Worm (Caenorhabditis elegans) whole organism, young adult: Measurements from ENCODE around the gene C08F11.3.
"Not testable (repeated sequence)": the region's sequence is repeated elsewhere in the genome, so short reads cannot be mapped to it uniquely, and the experiment has no call there.

Experiments
- B0019.2 ChIP-seq: fragments of 200-800 bp; sonication (Bioruptor generic); conservative IDR thresholded peaks from 2 replicates; pipeline ENCODE4 v1.3.6; 2022; ENCODE audit warnings: missing genetic modification reagents, missing genetic modification characterization, missing compliant biosample characterization
- C06A6.2 ChIP-seq: fragments of 200-800 bp; sonication (Bioruptor generic); conservative IDR thresholded peaks from 2 replicates; pipeline ENCODE4 v1.3.6; 2022; ENCODE audit warnings: missing genetic modification characterization, missing compliant biosample characterization
- F39B2.1 ChIP-seq: fragments of 200-800 bp; sonication (Bioruptor generic); IDR thresholded peaks from 2 replicates; pipeline ENCODE4 v1.3.6; 2022; ENCODE audit warnings: missing genetic modification reagents, missing genetic modification characterization, missing compliant biosample characterization
- F52B5.7 ChIP-seq: sonication (generic microtip); optimal IDR thresholded peaks from 2 replicates; lab custom pipeline; 2016; ENCODE audit warnings: mild to moderate bottlenecking, missing genetic modification characterization, missing compliant biosample characterization
- F57C9.4 ChIP-seq: sonication (generic microtip); optimal IDR thresholded peaks from 2 replicates; lab custom pipeline; 2017; ENCODE audit warnings: mild to moderate bottlenecking, missing genetic modification characterization, missing compliant biosample characterization
- T26A5.8 ChIP-seq: sonication (generic microtip); optimal IDR thresholded peaks from 2 replicates; lab custom pipeline; 2016; ENCODE audit warnings: missing genetic modification characterization, missing compliant biosample characterization
- Y53F4B.3 ChIP-seq: fragments of 200-800 bp; sonication (Bioruptor generic); IDR thresholded peaks from 2 replicates; pipeline ENCODE4 v1.3.6; 2022; ENCODE audit warnings: missing genetic modification reagents, missing genetic modification characterization, missing compliant biosample characterization
- Y53G8AR.9 ChIP-seq: fragments of 200-800 bp; sonication (Bioruptor generic); conservative IDR thresholded peaks from 2 replicates; pipeline ENCODE4 v1.3.6; 2022; ENCODE audit warnings: missing genetic modification reagents, missing genetic modification characterization, missing compliant biosample characterization
- Y56A3A.18 ChIP-seq: fragments of 200-800 bp; sonication (Bioruptor generic); IDR thresholded peaks from 2 replicates; pipeline ENCODE4 v1.3.6; 2022; ENCODE audit warnings: missing genetic modification reagents, missing genetic modification characterization, missing compliant biosample characterization
- Y79H2A.3 ChIP-seq: fragments of 200-800 bp; sonication (Bioruptor generic); conservative IDR thresholded peaks from 2 replicates; pipeline ENCODE4 v1.3.6; 2022; ENCODE audit warnings: missing genetic modification reagents, missing genetic modification characterization, missing compliant biosample characterization
- aptf-2 ChIP-seq: fragments of 200-800 bp; sonication (Bioruptor generic); conservative IDR thresholded peaks from 2 replicates; pipeline ENCODE4 v1.3.6; 2022; ENCODE audit warnings: missing genetic modification reagents, missing genetic modification characterization, missing compliant biosample characterization
- attf-3 ChIP-seq: fragments of 200-800 bp; sonication (Bioruptor generic); conservative IDR thresholded peaks from 2 replicates; pipeline ENCODE4 v1.3.6; 2022; ENCODE audit warnings: missing genetic modification reagents, missing genetic modification characterization, missing compliant biosample characterization
- attf-5 ChIP-seq: fragments of 200-800 bp; sonication (Bioruptor generic); optimal IDR thresholded peaks from 2 replicates; lab custom pipeline; 2018; ENCODE audit warnings: mild to moderate bottlenecking, missing genetic modification characterization, missing compliant biosample characterization
- attf-6 ChIP-seq: fragments of 200-800 bp; sonication (Bioruptor generic); IDR thresholded peaks from 2 replicates; pipeline ENCODE4 v1.3.6; 2022; ENCODE audit warnings: missing genetic modification reagents, missing genetic modification characterization, missing compliant biosample characterization
- ceh-100 ChIP-seq: fragments of 200-800 bp; sonication (Bioruptor generic); IDR thresholded peaks from 2 replicates; pipeline ENCODE4 v1.3.6; 2022; ENCODE audit warnings: missing genetic modification reagents, missing genetic modification characterization, missing compliant biosample characterization
- ceh-40 ChIP-seq: fragments of 200-800 bp; sonication (Bioruptor generic); IDR thresholded peaks from 2 replicates; pipeline ENCODE4 v1.3.6; 2022; ENCODE audit warnings: missing genetic modification characterization, missing compliant biosample characterization
- ceh-58 ChIP-seq: fragments of 200-800 bp; sonication (Bioruptor generic); IDR thresholded peaks from 2 replicates; pipeline ENCODE4 v1.3.6; 2022; ENCODE audit warnings: missing genetic modification characterization, missing compliant biosample characterization
- die-1 ChIP-seq: sonication (generic microtip); optimal IDR thresholded peaks from 2 replicates; lab custom pipeline; 2016; ENCODE audit warnings: missing genotype, mild to moderate bottlenecking, missing genetic modification characterization, missing compliant biosample characterization
- dpl-1 ChIP-seq: fragments of 150-350 bp; optimal IDR thresholded peaks from 2 replicates; lab custom pipeline; 2014; ENCODE audit warnings: missing biosample characterization, missing genetic modification reagents, missing genetic modification characterization
- egrh-3 ChIP-seq: fragments of 200-800 bp; sonication (Bioruptor generic); IDR thresholded peaks from 2 replicates; pipeline ENCODE4 v1.3.6; 2022; ENCODE audit warnings: missing genetic modification reagents, missing genetic modification characterization, missing compliant biosample characterization
- ekl-4 ChIP-seq: fragments of 200-800 bp; sonication (Bioruptor generic); IDR thresholded peaks from 2 replicates; pipeline ENCODE4 v1.3.6; 2022; ENCODE audit warnings: missing genetic modification reagents, missing genetic modification characterization, missing compliant biosample characterization
- him-1 ChIP-seq: sonication (generic microtip); optimal IDR thresholded peaks from 2 replicates; lab custom pipeline; 2016; ENCODE audit warnings: missing genotype, missing genetic modification reagents, missing genetic modification characterization, missing compliant biosample characterization
- hmg-20 ChIP-seq: fragments of 200-800 bp; sonication (Bioruptor generic); IDR thresholded peaks from 2 replicates; pipeline ENCODE4 v1.3.6; 2022; ENCODE audit warnings: missing genetic modification reagents, missing genetic modification characterization, missing compliant biosample characterization
- hrde-1 ChIP-seq: sonication (generic microtip); optimal IDR thresholded peaks from 2 replicates; lab custom pipeline; 2016; ENCODE audit warnings: missing genetic modification characterization, mild to moderate bottlenecking, missing compliant biosample characterization, moderate library complexity, missing genotype, missing genetic modification reagents, borderline replicate concordance
- hsf-1 ChIP-seq: fragments of 200-800 bp; sonication (Bioruptor generic); IDR thresholded peaks from 2 replicates; pipeline ENCODE4 v1.3.6; 2022; ENCODE audit warnings: missing genetic modification reagents, missing genetic modification characterization, missing compliant biosample characterization
- lin-26 ChIP-seq: fragments of 200-800 bp; sonication (Bioruptor generic); IDR thresholded peaks from 2 replicates; pipeline ENCODE4 v1.3.6; 2022; ENCODE audit warnings: missing genetic modification reagents, missing genetic modification characterization, missing compliant biosample characterization
- lin-35 ChIP-seq, 3 experiments: fragments of 150-350 bp in 2 of 3; sonication (generic microtip) in 1 of 3; optimal IDR thresholded peaks; 2 replicates each; lab custom pipeline; 2014 to 2018; ENCODE audit warnings: missing biosample characterization in 3 of 3, missing genetic modification characterization in 3 of 3, missing genetic modification reagents in 3 of 3
- lin-40 ChIP-seq: sonication (generic microtip); optimal IDR thresholded peaks from 2 replicates; lab custom pipeline; 2016; ENCODE audit warnings: missing genetic modification characterization, mild to moderate bottlenecking, missing compliant biosample characterization, missing genotype, missing genetic modification reagents
- lsl-1 ChIP-seq: fragments of 200-800 bp; sonication (Bioruptor generic); optimal IDR thresholded peaks from 2 replicates; lab custom pipeline; 2018; ENCODE audit warnings: mild to moderate bottlenecking, missing genetic modification characterization, moderate library complexity, missing compliant biosample characterization
- madf-6 ChIP-seq: fragments of 200-800 bp; sonication (Bioruptor generic); IDR thresholded peaks from 2 replicates; pipeline ENCODE4 v1.3.6; 2022; ENCODE audit warnings: missing genetic modification reagents, missing genetic modification characterization, missing compliant biosample characterization
- mcd-1 ChIP-seq: fragments of 200-800 bp; sonication (Bioruptor generic); IDR thresholded peaks from 2 replicates; pipeline ENCODE4 v1.3.6; 2022; ENCODE audit warnings: missing genetic modification reagents, missing genetic modification characterization, missing compliant biosample characterization
- mel-28 ChIP-seq: sonication (generic microtip); optimal IDR thresholded peaks from 2 replicates; lab custom pipeline; 2016; ENCODE audit warnings: borderline replicate concordance, mild to moderate bottlenecking, missing genetic modification characterization, missing compliant biosample characterization
- nfyb-1 ChIP-seq: fragments of 200-800 bp; sonication (Bioruptor generic); IDR thresholded peaks from 2 replicates; pipeline ENCODE4 v1.3.6; 2022; ENCODE audit warnings: missing genetic modification reagents, missing genetic modification characterization, missing compliant biosample characterization
- nhr-179 ChIP-seq: sonication (generic microtip); optimal IDR thresholded peaks from 2 replicates; lab custom pipeline; 2016; ENCODE audit warnings: mild to moderate bottlenecking, missing genetic modification characterization, missing compliant biosample characterization
- nhr-27 ChIP-seq: fragments of 200-800 bp; sonication (Bioruptor generic); optimal IDR thresholded peaks from 2 replicates; lab custom pipeline; 2018; ENCODE audit warnings: mild to moderate bottlenecking, missing genetic modification characterization, moderate library complexity, missing compliant biosample characterization
- nhr-90 ChIP-seq: sonication (generic microtip); optimal IDR thresholded peaks from 2 replicates; lab custom pipeline; 2016; ENCODE audit warnings: missing genotype, mild to moderate bottlenecking, missing genetic modification characterization, missing compliant biosample characterization
- pbrm-1 ChIP-seq: fragments of 200-800 bp; sonication (Bioruptor generic); IDR thresholded peaks from 2 replicates; pipeline ENCODE4 v1.3.6; 2022; ENCODE audit warnings: missing genetic modification reagents, missing genetic modification characterization, missing compliant biosample characterization
- rpc-1 ChIP-seq, 2 experiments: fragments of 150-350 bp in 1 of 2; sonication (generic microtip) in 1 of 2; optimal IDR thresholded peaks; 2 replicates each; lab custom pipeline; 2014 to 2018; ENCODE audit warnings: missing biosample characterization in 1 of 2, missing genetic modification characterization in 1 of 2, missing genetic modification reagents in 1 of 2, missing genotype in 1 of 2
- sdz-38 ChIP-seq: sonication (generic microtip); optimal IDR thresholded peaks from 2 replicates; lab custom pipeline; 2016; ENCODE audit warnings: missing genotype, missing genetic modification characterization, missing compliant biosample characterization
- snpc-1.1 ChIP-seq: sonication (generic microtip); optimal IDR thresholded peaks from 2 replicates; lab custom pipeline; 2017; ENCODE audit warnings: missing genetic modification characterization, mild to moderate bottlenecking, missing compliant biosample characterization, antibody characterized with exemption, moderate library complexity, missing genotype, missing genetic modification reagents; ENCODE audit not compliant: insufficient read depth
- snpc-1.3 ChIP-seq: sonication (generic microtip); optimal IDR thresholded peaks from 2 replicates; lab custom pipeline; 2017; ENCODE audit warnings: missing genetic modification characterization, mild to moderate bottlenecking, missing compliant biosample characterization, antibody characterized with exemption, moderate library complexity, missing genotype, missing genetic modification reagents; ENCODE audit not compliant: insufficient read depth
- snpc-4 ChIP-seq, 5 experiments: fragments of 150-350 bp in 1 of 5; sonication (generic microtip) in 4 of 5; optimal IDR thresholded peaks; 2 replicates each; lab custom pipeline; 2014 to 2018; ENCODE audit warnings: missing genetic modification characterization in 5 of 5, missing biosample characterization in 3 of 5, antibody characterized with exemption in 2 of 5, mild to moderate bottlenecking in 2 of 5, missing compliant biosample characterization in 2 of 5, missing genotype in 2 of 5, moderate library complexity in 2 of 5, missing genetic modification reagents in 1 of 5
- tbx-9 ChIP-seq: sonication (generic microtip); optimal IDR thresholded peaks from 2 replicates; lab custom pipeline; 2016; ENCODE audit warnings: borderline replicate concordance, missing genetic modification characterization, inconsistent platforms, missing compliant biosample characterization
- unc-62 ChIP-seq: fragments of 150-350 bp; optimal IDR thresholded peaks from 2 replicates; lab custom pipeline; 2014; ENCODE audit warnings: missing biosample characterization, missing genetic modification reagents, missing genetic modification characterization
- zim-3 ChIP-seq: sonication (generic microtip); optimal IDR thresholded peaks from 2 replicates; lab custom pipeline; 2017; ENCODE audit warnings: mild to moderate bottlenecking, missing genetic modification characterization, moderate library complexity, missing compliant biosample characterization
- ztf-25 ChIP-seq: fragments of 200-800 bp; sonication (Bioruptor generic); IDR thresholded peaks from 2 replicates; pipeline ENCODE4 v1.3.6; 2022; ENCODE audit warnings: missing genetic modification reagents, missing genetic modification characterization, missing compliant biosample characterization

C08F11.3 gene

ce11 chrIV:13666849-13667430 lies 47.6 kb downstream of the C08F11.3 start, which contains the start of gene fbxa-215 (continued):
- no peak for TF ChIP-seq him-1 (tag; lab: Kevin White, UChicago)
- peak; percentile 75 for TF ChIP-seq madf-6 (GFP tag; lab: Robert Waterston, UW)
- TF ChIP-seq ceh-58 (GFP tag; lab: Robert Waterston, UW) = no peak
- no peak for TF ChIP-seq lin-40 (tag; lab: Kevin White, UChicago)
- no peak for TF ChIP-seq snpc-1.1 (tag; lab: Kevin White, UChicago)
- TF ChIP-seq F39B2.1 (GFP tag; lab: Robert Waterston, UW) = no peak
- TF ChIP-seq nhr-90 = no peak
- TF ChIP-seq lin-26 (GFP tag; lab: Robert Waterston, UW) = no peak
- TF ChIP-seq nhr-27 (tag; lab: Kevin White, UChicago) = no peak
- no peak for TF ChIP-seq hsf-1 (GFP tag; lab: Robert Waterston, UW)
- TF ChIP-seq aptf-2 = no peak
- TF ChIP-seq tbx-9 = no peak
- no peak for TF ChIP-seq pbrm-1 (GFP tag; lab: Robert Waterston, UW)
- TF ChIP-seq unc-62 = no peak
- no peak for TF ChIP-seq B0019.2 (GFP tag; lab: Robert Waterston, UW)
- TF ChIP-seq die-1 = no peak
- TF ChIP-seq snpc-1.3 = no peak
- no peak for TF ChIP-seq mcd-1 (GFP tag; lab: Robert Waterston, UW)
- no peak for TF ChIP-seq F52B5.7 (tag; lab: Kevin White, UChicago)
- no peak for TF ChIP-seq sdz-38
- TF ChIP-seq F57C9.4 (tag; lab: Kevin White, UChicago) = no peak
- no peak for TF ChIP-seq lin-35 (GFP tag; optimal IDR thresholded peaks at IDR 0.05; lab: Kevin White, UChicago)
- no peak for TF ChIP-seq attf-5 (GFP tag; lab: Kevin White, UChicago)
- TF ChIP-seq nhr-179 (tag; lab: Kevin White, UChicago) = no peak
- TF ChIP-seq Y53G8AR.9 (GFP tag; lab: Robert Waterston, UW) = no peak
- TF ChIP-seq attf-3 = no peak
- TF ChIP-seq hrde-1 (tag; lab: Kevin White, UChicago) = no peak
- TF ChIP-seq T26A5.8 = no peak
- peak; percentile 52 for TF ChIP-seq lsl-1 (GFP tag; lab: Kevin White, UChicago)
- no peak for TF ChIP-seq nfyb-1 (GFP tag; lab: Robert Waterston, UW)
- no peak for TF ChIP-seq hmg-20 (GFP tag; lab: Robert Waterston, UW)
- TF ChIP-seq dpl-1 (GFP tag; lab: Kevin White, UChicago) = peak; percentile 19
- no peak for TF ChIP-seq C06A6.2 (GFP tag; lab: Robert Waterston, UW)
- no peak for TF ChIP-seq rpc-1 (optimal IDR thresholded peaks at IDR 0.05; lab: Kevin White, UChicago)
- no peak for TF ChIP-seq rpc-1 (tag; optimal IDR thresholded peaks at IDR 0.05; lab: Kevin White, UChicago)
- TF ChIP-seq zim-3 (tag; lab: Kevin White, UChicago) = no peak

ce11 chrIV:13667975-13668374 lies 48.7 kb downstream of the C08F11.3 start:
- TF ChIP-seq Y79H2A.3 (GFP tag; lab: Robert Waterston, UW) (peak; percentile 58; the same call in 1 of the 2 replicates), snpc-4 (tag; optimal IDR thresholded peaks at IDR 0.05; lab: Kevin White, UChicago) (peak in 1 of 4 experiments; percentile 51), ceh-100 (0 out of 2 replicates have a peak, but pooled peaks have one; percentile 27), madf-6 (GFP tag; lab: Robert Waterston, UW) (peak; percentile 61; the same call in 1 of the 2 replicates), Y56A3A.18 (GFP tag; lab: Robert Waterston, UW) (0 out of 2 replicates have a peak, but pooled peaks have one; percentile 69), attf-6 (GFP tag; lab: Robert Waterston, UW) (0 out of 2 replicates have a peak, but pooled peaks have one; percentile 67), hsf-1 (GFP tag; lab: Robert Waterston, UW) (peak; percentile 98), egrh-3 (peak; percentile 45), Y53F4B.3 (GFP tag; lab: Robert Waterston, UW) (peak; percentile 32; the same call in 1 of the 2 replicates), rpc-1 (optimal IDR thresholded peaks at IDR 0.05; lab: Kevin White, UChicago) (peak; percentile 37), ekl-4 (GFP tag; lab: Robert Waterston, UW) (peak; percentile 76), ceh-40 (0 out of 2 replicates have a peak, but pooled peaks have one; percentile 21), ztf-25 (GFP tag; lab: Robert Waterston, UW) (0 out of 2 replicates have a peak, but pooled peaks have one; percentile 43), mel-28 (tag; lab: Kevin White, UChicago) (peak; percentile 67)
- TF ChIP-seq snpc-4 (GFP tag; optimal IDR thresholded peaks at IDR 0.05; lab: Kevin White, UChicago); rpc-1 (tag; optimal IDR thresholded peaks at IDR 0.05; lab: Kevin White, UChicago): not testable (repeated sequence)
